Fruit fly (Drosophila melanogaster) whole organism, embryonic: Measurements from ENCODE around the gene Gr5a.

Experiments
- Adf1 ChIP-seq: fragments of 200-800 bp; sonication (Bioruptor generic); IDR thresholded peaks from 2 replicates; pipeline ENCODE4 v1.3.6; 2022; ENCODE audit warnings: missing biosample characterization, missing genetic modification characterization
- Atf-2 ChIP-seq: fragments of 200-800 bp; sonication (Bioruptor generic); optimal IDR thresholded peaks from 2 replicates; lab custom pipeline; 2016; ENCODE audit warnings: missing biosample characterization, missing genetic modification characterization
- Bgb ChIP-seq: fragments of 200-800 bp; sonication (Bioruptor generic); IDR thresholded peaks from 2 replicates; pipeline ENCODE4 v1.3.6; 2022; ENCODE audit warnings: missing biosample characterization, missing genetic modification characterization; ENCODE audit not compliant: partially characterized antibody
- CG10321 ChIP-seq: fragments of 200-800 bp; sonication (Bioruptor generic); IDR thresholded peaks from 2 replicates; pipeline ENCODE4 v1.3.6; 2022; ENCODE audit warnings: missing biosample characterization, missing genetic modification characterization
- CG11398 ChIP-seq: fragments of 200-800 bp; sonication (Bioruptor generic); optimal IDR thresholded peaks from 2 replicates; lab custom pipeline; 2016; ENCODE audit warnings: missing biosample characterization, missing genetic modification characterization
- CG13296 ChIP-seq: fragments of 200-800 bp; sonication (Bioruptor generic); optimal IDR thresholded peaks from 3 replicates; lab custom pipeline; 2018; ENCODE audit warnings: missing biosample characterization, mild to moderate bottlenecking, missing genetic modification characterization
- CG16779 ChIP-seq: fragments of 200-800 bp; sonication (Bioruptor generic); IDR thresholded peaks from 2 replicates; pipeline ENCODE4 v1.3.6; 2022; ENCODE audit warnings: missing biosample characterization, missing genetic modification characterization
- CG17912 ChIP-seq: fragments of 200-800 bp; sonication (Bioruptor generic); optimal IDR thresholded peaks from 2 replicates; lab custom pipeline; 2018; ENCODE audit warnings: missing biosample characterization, mild to moderate bottlenecking, missing genetic modification characterization
- CG2712 ChIP-seq: fragments of 200-800 bp; optimal IDR thresholded peaks from 3 replicates; lab custom pipeline; 2019; ENCODE audit warnings: missing biosample characterization, mild to moderate bottlenecking, missing genetic modification characterization, moderate library complexity
- CG3995 ChIP-seq: fragments of 200-800 bp; sonication (Bioruptor generic); optimal IDR thresholded peaks from 3 replicates; lab custom pipeline; 2016; ENCODE audit warnings: missing biosample characterization, missing genetic modification characterization
- CG42726 ChIP-seq: fragments of 200-800 bp; sonication (Bioruptor generic); IDR thresholded peaks from 2 replicates; pipeline ENCODE4 v1.3.6; 2022; ENCODE audit warnings: missing biosample characterization, missing genetic modification characterization; ENCODE audit not compliant: partially characterized antibody
- CG4328 ChIP-seq: fragments of 200-800 bp; sonication (Bioruptor generic); optimal IDR thresholded peaks from 3 replicates; lab custom pipeline; 2017; ENCODE audit warnings: missing biosample characterization, missing genetic modification reagents, missing genetic modification characterization
- CG4424 ChIP-seq: fragments of 200-800 bp; sonication (Bioruptor generic); optimal IDR thresholded peaks from 3 replicates; lab custom pipeline; 2016; ENCODE audit warnings: missing biosample characterization, missing genetic modification characterization
- CG4730 ChIP-seq: fragments of 200-800 bp; sonication (Bioruptor generic); IDR thresholded peaks from 2 replicates; pipeline ENCODE4 v1.3.6; 2022; ENCODE audit warnings: missing biosample characterization, missing genetic modification characterization
- CG5245 ChIP-seq: fragments of 200-800 bp; sonication (Bioruptor generic); optimal IDR thresholded peaks from 3 replicates; lab custom pipeline; 2016; ENCODE audit warnings: missing biosample characterization, missing genetic modification characterization
- CG5953 ChIP-seq: fragments of 200-800 bp; sonication (Bioruptor generic); IDR thresholded peaks from 2 replicates; pipeline ENCODE4 v1.3.6; 2022; ENCODE audit warnings: missing biosample characterization, missing genetic modification characterization
- CG9437 ChIP-seq: fragments of 200-800 bp; sonication (Bioruptor generic); optimal IDR thresholded peaks from 2 replicates; lab custom pipeline; 2018; ENCODE audit warnings: missing biosample characterization, mild to moderate bottlenecking, missing genetic modification characterization
- D19A ChIP-seq: fragments of 200-800 bp; optimal IDR thresholded peaks from 3 replicates; lab custom pipeline; 2019; ENCODE audit warnings: missing biosample characterization, mild to moderate bottlenecking, missing genetic modification characterization, moderate library complexity
- Doc2 ChIP-seq: fragments of 200-800 bp; sonication (Bioruptor generic); IDR thresholded peaks from 2 replicates; pipeline ENCODE4 v1.3.6; 2022; ENCODE audit warnings: missing biosample characterization, missing genetic modification characterization
- Dref ChIP-seq: fragments of 200-800 bp; sonication (Bioruptor generic); IDR thresholded peaks from 2 replicates; pipeline ENCODE4 v1.3.6; 2022; ENCODE audit warnings: missing biosample characterization, missing genetic modification characterization
- Elba2 ChIP-seq: fragments of 200-800 bp; sonication (Bioruptor generic); optimal IDR thresholded peaks from 3 replicates; lab custom pipeline; 2016; ENCODE audit warnings: missing biosample characterization, missing genetic modification characterization
- HmgZ ChIP-seq: fragments of 200-800 bp; sonication (Bioruptor generic); optimal IDR thresholded peaks from 2 replicates; lab custom pipeline; 2018; ENCODE audit warnings: missing biosample characterization, mild to moderate bottlenecking, missing genetic modification characterization
- Hsf ChIP-seq: fragments of 200-800 bp; sonication (Bioruptor generic); optimal IDR thresholded peaks from 3 replicates; lab custom pipeline; 2016; ENCODE audit warnings: missing biosample characterization, missing genetic modification characterization
- NFAT ChIP-seq: fragments of 200-800 bp; sonication (Bioruptor generic); IDR thresholded peaks from 2 replicates; pipeline ENCODE4 v1.3.6; 2022; ENCODE audit warnings: missing biosample characterization, missing genetic modification characterization
- NK7.1 ChIP-seq: fragments of 200-800 bp; sonication (Bioruptor generic); optimal IDR thresholded peaks from 3 replicates; lab custom pipeline; 2016; ENCODE audit warnings: missing biosample characterization, missing genetic modification characterization
- Nf-YA ChIP-seq: fragments of 200-800 bp; sonication (Bioruptor generic); IDR thresholded peaks from 2 replicates; pipeline ENCODE4 v1.3.6; 2022; ENCODE audit warnings: missing biosample characterization, missing genetic modification characterization
- Sry-β ChIP-seq: fragments of 200-800 bp; sonication (Bioruptor generic); optimal IDR thresholded peaks from 2 replicates; lab custom pipeline; 2018; ENCODE audit warnings: missing biosample characterization, mild to moderate bottlenecking, missing genetic modification characterization, moderate library complexity
- ase ChIP-seq: fragments of 200-800 bp; sonication (Bioruptor generic); IDR thresholded peaks from 3 replicates; pipeline ENCODE4 v1.3.6; 2022; ENCODE audit warnings: missing biosample characterization, missing genetic modification characterization
- cad ChIP-seq: fragments of >200 bp; optimal IDR thresholded peaks from 2 replicates; lab custom pipeline; 2017; ENCODE audit warnings: missing biosample characterization, missing genetic modification characterization
- cas ChIP-seq: fragments of 200-800 bp; sonication (Bioruptor generic); IDR thresholded peaks from 2 replicates; pipeline ENCODE4 v1.3.6; 2022; ENCODE audit warnings: missing biosample characterization, missing genetic modification characterization
- chm ChIP-seq: fragments of 200-800 bp; sonication (Bioruptor generic); IDR thresholded peaks from 2 replicates; pipeline ENCODE4 v1.3.6; 2022; ENCODE audit warnings: missing biosample characterization, missing genetic modification characterization
- corto ChIP-seq: fragments of 200-800 bp; sonication (Bioruptor generic); optimal IDR thresholded peaks from 2 replicates; lab custom pipeline; 2016; ENCODE audit warnings: missing biosample characterization, mild to moderate bottlenecking, missing genetic modification characterization, moderate library complexity
- dan ChIP-seq: fragments of 200-800 bp; sonication (Bioruptor generic); IDR thresholded peaks from 2 replicates; pipeline ENCODE4 v1.3.6; 2022; ENCODE audit warnings: missing biosample characterization, missing genetic modification characterization
- emc ChIP-seq: fragments of 200-800 bp; sonication (Bioruptor generic); optimal IDR thresholded peaks from 2 replicates; lab custom pipeline; 2016; ENCODE audit warnings: missing biosample characterization, missing genetic modification characterization
- en ChIP-seq: fragments of 200-800 bp; sonication (Bioruptor generic); optimal IDR thresholded peaks from 2 replicates; lab custom pipeline; 2016; ENCODE audit warnings: missing biosample characterization, missing genetic modification characterization
- fd96Cb ChIP-seq: fragments of 200-800 bp; sonication (Bioruptor generic); optimal IDR thresholded peaks from 2 replicates; lab custom pipeline; 2018; ENCODE audit warnings: missing biosample characterization, mild to moderate bottlenecking, missing genetic modification characterization, moderate library complexity
- fru ChIP-seq: fragments of >200 bp; optimal IDR thresholded peaks from 2 replicates; lab custom pipeline; 2017
- gem ChIP-seq: fragments of 200-800 bp; sonication (Bioruptor generic); optimal IDR thresholded peaks from 2 replicates; lab custom pipeline; 2019; ENCODE audit warnings: missing biosample characterization, mild to moderate bottlenecking, missing genetic modification characterization, moderate library complexity
- hb ChIP-seq: fragments of 200-800 bp; sonication (Bioruptor generic); IDR thresholded peaks from 3 replicates; pipeline ENCODE4 v1.3.6; 2022; ENCODE audit warnings: missing biosample characterization, missing genetic modification characterization; ENCODE audit not compliant: partially characterized antibody
- her ChIP-seq: fragments of 200-800 bp; sonication (Bioruptor generic); optimal IDR thresholded peaks from 2 replicates; lab custom pipeline; 2016; ENCODE audit warnings: missing biosample characterization, missing genetic modification characterization
- ind ChIP-seq: fragments of 200-800 bp; sonication (Bioruptor generic); optimal IDR thresholded peaks from 3 replicates; lab custom pipeline; 2016; ENCODE audit warnings: missing biosample characterization, missing genetic modification characterization
- kay ChIP-seq: fragments of 200-800 bp; sonication (Bioruptor generic); optimal IDR thresholded peaks from 2 replicates; lab custom pipeline; 2016; ENCODE audit warnings: missing biosample characterization, missing genetic modification characterization
- lab ChIP-seq: fragments of 200-800 bp; sonication (Bioruptor generic); optimal IDR thresholded peaks from 3 replicates; lab custom pipeline; 2017; ENCODE audit warnings: missing biosample characterization, missing genetic modification characterization, mild to moderate bottlenecking, moderate library complexity, missing genetic modification reagents
- nerfin-2 ChIP-seq: fragments of 200-800 bp; sonication (Bioruptor generic); IDR thresholded peaks from 2 replicates; pipeline ENCODE4 v1.3.6; 2022; ENCODE audit warnings: missing biosample characterization, missing genetic modification characterization; ENCODE audit not compliant: partially characterized antibody
- pita ChIP-seq: fragments of 200-800 bp; sonication (Bioruptor generic); optimal IDR thresholded peaks from 2 replicates; lab custom pipeline; 2017; ENCODE audit warnings: missing biosample characterization, mild to moderate bottlenecking, missing genetic modification characterization
- ro ChIP-seq: fragments of 200-800 bp; sonication (Bioruptor generic); IDR thresholded peaks from 2 replicates; pipeline ENCODE4 v1.3.6; 2022; ENCODE audit warnings: missing biosample characterization, missing genetic modification characterization
- shn ChIP-seq: fragments of 200-800 bp; sonication (Bioruptor generic); optimal IDR thresholded peaks from 3 replicates; lab custom pipeline; 2016; ENCODE audit warnings: missing biosample characterization, missing genetic modification characterization
- slbo ChIP-seq: fragments of 200-800 bp; sonication (Bioruptor generic); IDR thresholded peaks from 2 replicates; pipeline ENCODE4 v1.3.6; 2022; ENCODE audit warnings: missing biosample characterization, missing genetic modification characterization
- tgo ChIP-seq: fragments of 200-800 bp; sonication (Bioruptor generic); IDR thresholded peaks from 3 replicates; pipeline ENCODE4 v1.3.6; 2022; ENCODE audit warnings: missing biosample characterization, missing genetic modification characterization
- tll ChIP-seq, 2 experiments: fragments of 200-800 bp in 1 of 2; fragments of >200 bp in 1 of 2; sonication (Bioruptor generic) in 1 of 2; optimal IDR thresholded peaks; 2 replicates each; lab custom pipeline; 2017 to 2019; ENCODE audit warnings: missing biosample characterization in 2 of 2, missing genetic modification characterization in 2 of 2, mild to moderate bottlenecking in 1 of 2, moderate library complexity in 1 of 2
- trh ChIP-seq: fragments of 200-800 bp; sonication (Bioruptor generic); optimal IDR thresholded peaks from 2 replicates; lab custom pipeline; 2016; ENCODE audit warnings: missing biosample characterization, missing genetic modification characterization
- wek ChIP-seq: fragments of 200-800 bp; sonication (Bioruptor generic); optimal IDR thresholded peaks from 3 replicates; lab custom pipeline; 2018; ENCODE audit warnings: missing biosample characterization, mild to moderate bottlenecking, missing genetic modification characterization, moderate library complexity
- zen ChIP-seq: fragments of 200-800 bp; sonication (Bioruptor generic); optimal IDR thresholded peaks from 3 replicates; lab custom pipeline; 2018; ENCODE audit warnings: missing biosample characterization, mild to moderate bottlenecking, missing genetic modification characterization, moderate library complexity

The Gr5a gene

dm6 chrX:5699824-5700498 lies 19.5 kb downstream of the Gr5a start (continued):
- TF ChIP-seq zen (tag; lab: Kevin White, UChicago) (no peak), NK7.1 (GFP tag; lab: Kevin White, UChicago) (no peak), ase (GFP tag; lab: Robert Waterston, UW) (no peak), chm (GFP tag; lab: Robert Waterston, UW) (no peak), tgo (peak; percentile 65), pita (GFP tag; lab: Kevin White, UChicago) (no peak), CG11398 (GFP tag; lab: Kevin White, UChicago) (no peak), en (no peak), ro (GFP tag; lab: Robert Waterston, UW) (no peak), HmgZ (tag; lab: Kevin White, UChicago) (peak; percentile 11), ind (GFP tag; lab: Kevin White, UChicago) (peak; percentile 63), her (GFP tag; lab: Kevin White, UChicago) (no peak), Hsf (GFP tag; lab: Kevin White, UChicago) (peak; percentile 44), NFAT (GFP tag; lab: Robert Waterston, UW) (no peak), corto (no peak), dan (no peak), D19A (tag; lab: Kevin White, UChicago) (peak; percentile 82), CG5245 (GFP tag; lab: Kevin White, UChicago) (peak; percentile 37), CG5953 (GFP tag; lab: Robert Waterston, UW) (0 out of 2 replicates have a peak, but pooled peaks have one; percentile 33), CG13296 (GFP tag; lab: Kevin White, UChicago) (no peak), cad (GFP tag; lab: Kevin White, UChicago) (no peak), tll (GFP tag; optimal IDR thresholded peaks at IDR 0.05; lab: Kevin White, UChicago) (no peak), CG9437 (GFP tag; lab: Kevin White, UChicago) (peak; percentile 61), wek (GFP tag; lab: Kevin White, UChicago) (no peak), lab (GFP tag; lab: Kevin White, UChicago) (peak; percentile 77), CG4730 (GFP tag; lab: Robert Waterston, UW) (no peak), Nf-YA (GFP tag; lab: Robert Waterston, UW) (peak; percentile 32; the same call in 1 of the 2 replicates), fru (lab: Kevin White, UChicago) (no peak), Adf1 (GFP tag; lab: Robert Waterston, UW) (no peak), slbo (GFP tag; lab: Robert Waterston, UW) (peak; percentile 53; the same call in 1 of the 2 replicates), trh (GFP tag; lab: Kevin White, UChicago) (no peak), CG17912 (GFP tag; lab: Kevin White, UChicago) (no peak), cas (GFP tag; lab: Robert Waterston, UW) (no peak), gem (peak; percentile 86), kay (peak; percentile 27), hb (no peak), CG16779 (GFP tag; lab: Robert Waterston, UW) (no peak), CG42726 (no peak), emc (GFP tag; lab: Kevin White, UChicago) (no peak), CG4424 (GFP tag; lab: Kevin White, UChicago) (peak; percentile 63)
- TF ChIP-seq, all 482 proteins: peak for 256

dm6 chrX:5705097-5705496 lies 24.7 kb downstream of the Gr5a start:
- TF ChIP-seq CG2712 (tag; lab: Kevin White, UChicago) (no peak), nerfin-2 (GFP tag; lab: Robert Waterston, UW) (no peak), Dref (GFP tag; lab: Robert Waterston, UW) (no peak), CG4328 (no peak), shn (GFP tag; lab: Kevin White, UChicago) (no peak), Sry-β (peak; percentile 57), fd96Cb (tag; lab: Kevin White, UChicago) (no peak), Bgb (GFP tag; lab: Robert Waterston, UW) (no peak), CG10321 (no peak), CG3995 (GFP tag; lab: Kevin White, UChicago) (peak; percentile 93), Atf-2 (no peak), Doc2 (GFP tag; lab: Robert Waterston, UW) (no peak), Elba2 (no peak)
